5 worm cellular contexts compared by ENCODE assay signal in the genomic region with DNA sequence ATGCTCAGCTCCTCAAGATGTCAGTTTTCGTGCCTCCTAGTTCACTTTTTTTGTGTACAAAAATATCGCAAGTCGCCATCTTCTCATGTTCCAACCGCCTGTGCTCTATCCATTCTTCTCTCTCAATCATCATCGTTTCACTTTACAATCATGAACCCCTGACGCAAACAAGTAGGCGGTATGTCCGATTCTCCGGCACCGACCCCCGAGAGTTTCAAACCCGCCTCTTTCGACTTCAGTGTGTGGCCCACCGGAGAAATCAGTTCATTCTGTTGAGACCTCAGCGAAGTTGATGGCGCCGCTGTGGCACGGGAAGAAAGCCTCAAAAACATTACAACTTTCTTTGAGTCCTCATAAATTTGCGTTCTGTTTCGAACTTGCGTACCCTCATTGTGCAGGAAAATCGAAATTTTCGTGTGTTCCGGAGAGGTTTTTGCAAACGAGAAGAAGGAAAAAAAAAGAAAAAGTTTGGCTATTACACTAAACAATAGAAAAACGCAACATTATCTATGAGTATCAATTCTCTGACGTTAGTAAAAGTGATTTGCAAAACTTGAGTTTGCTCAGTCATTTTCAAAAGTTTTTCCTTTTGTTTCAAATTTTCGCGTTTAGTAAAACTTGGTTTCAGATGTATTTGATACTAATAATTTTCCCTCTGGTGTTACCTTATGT.
A peak's percentile ranks its signal among the peaks of the same experiment; 100 is the strongest.
TF ChIP-seq lines count a peak whose summit lies in the region.

A gene (plus strand): TSS at position 622 of the 672 bp plus-strand sequence.

TF ChIP-seq in whole organism, L1 larva, 84 proteins besides CTCF, POLR2A, EP300 and RAD21 (continues in another document):
- TF ChIP-seq efl-1 (optimal IDR thresholded peaks at IDR 0.05; lab: Kevin White, UChicago), result peak in 1 of 2 experiments; percentile 4
- TF ChIP-seq efl-1 (GFP tag; optimal IDR thresholded peaks at IDR 0.05 in 1 of 2; lab: Kevin White, UChicago), result no peak
- TF ChIP-seq lir-3 (tag; optimal IDR thresholded peaks at IDR 0.05; lab: Kevin White, UChicago; ENCODE audit: poor library complexity), result no peak
- peak; percentile 13 for TF ChIP-seq nhr-47 (tag; optimal IDR thresholded peaks at IDR 0.05; lab: Kevin White, UChicago)
- peak; percentile 59 for TF ChIP-seq nhr-71 (tag; optimal IDR thresholded peaks at IDR 0.05; lab: Kevin White, UChicago)
- peak in 1 of 2 experiments; percentile 35 for TF ChIP-seq lsy-2 (tag; optimal IDR thresholded peaks at IDR 0.05; lab: Kevin White, UChicago)
- TF ChIP-seq egl-13 (tag; optimal IDR thresholded peaks at IDR 0.05; lab: Kevin White, UChicago), result no peak
- peak; percentile 82 for TF ChIP-seq rnt-1 (tag; optimal IDR thresholded peaks at IDR 0.05; lab: Kevin White, UChicago)
- peak; percentile 19 for TF ChIP-seq mep-1 (tag; optimal IDR thresholded peaks at IDR 0.05; lab: Kevin White, UChicago)
- no peak for TF ChIP-seq sptf-1 (tag; optimal IDR thresholded peaks at IDR 0.05; lab: Kevin White, UChicago)
- 0 out of 2 replicates have a peak, but pooled peaks have one; percentile 35 for TF ChIP-seq unc-98 (GFP tag; IDR thresholded peaks at IDR 0.05; lab: Robert Waterston, UW)
- peak; percentile 57 for TF ChIP-seq nhr-19 (GFP tag; conservative IDR thresholded peaks at IDR 0.05; lab: Robert Waterston, UW)
- peak in 1 of 2 experiments; percentile 8 for TF ChIP-seq mdl-1 (tag; optimal IDR thresholded peaks at IDR 0.05; lab: Kevin White, UChicago)
- peak; percentile 26 for TF ChIP-seq C16A3.4 (tag; optimal IDR thresholded peaks at IDR 0.05; lab: Kevin White, UChicago)
- TF ChIP-seq lin-15B (tag; optimal IDR thresholded peaks at IDR 0.05; lab: Kevin White, UChicago), result no peak
- TF ChIP-seq pax-3 (tag; optimal IDR thresholded peaks at IDR 0.05; lab: Kevin White, UChicago), result no peak

TF ChIP-seq in whole organism, L2 larva, 48 proteins besides CTCF, POLR2A, EP300 and RAD21:
- TF ChIP-seq Y55F3AM.14 (GFP tag; optimal IDR thresholded peaks at IDR 0.05; lab: Kevin White, UChicago), result no peak
- no peak for TF ChIP-seq mbf-1 (tag; optimal IDR thresholded peaks at IDR 0.05; lab: Kevin White, UChicago)
- TF ChIP-seq nhr-129 (tag; optimal IDR thresholded peaks at IDR 0.05; lab: Kevin White, UChicago), result peak; percentile 59
- TF ChIP-seq gmeb-1 (tag; optimal IDR thresholded peaks at IDR 0.05; lab: Kevin White, UChicago), result no peak
- TF ChIP-seq F13H6.1 (tag; optimal IDR thresholded peaks at IDR 0.05; lab: Kevin White, UChicago), result peak; percentile 43
- TF ChIP-seq ceh-82 (tag; optimal IDR thresholded peaks at IDR 0.05; lab: Kevin White, UChicago), result no peak
- no peak for TF ChIP-seq ztf-11 (tag; optimal IDR thresholded peaks at IDR 0.05; lab: Kevin White, UChicago)
- TF ChIP-seq ZK546.5 (tag; optimal IDR thresholded peaks at IDR 0.05; lab: Kevin White, UChicago), result no peak
- TF ChIP-seq sma-9 (GFP tag; optimal IDR thresholded peaks at IDR 0.05; lab: Kevin White, UChicago), result no peak
- TF ChIP-seq sma-9 (tag; optimal IDR thresholded peaks at IDR 0.05; lab: Kevin White, UChicago), result no peak
- TF ChIP-seq nhr-10 (tag; optimal IDR thresholded peaks at IDR 0.05; lab: Kevin White, UChicago), result no peak
- TF ChIP-seq fos-1 (tag; optimal IDR thresholded peaks at IDR 0.05; lab: Kevin White, UChicago), result no peak
- TF ChIP-seq nhr-12 (tag; optimal IDR thresholded peaks at IDR 0.05; lab: Kevin White, UChicago), result no peak

TF ChIP-seq in whole organism, L4 larva, 104 proteins besides CTCF, POLR2A, EP300 and RAD21:
- TF ChIP-seq aha-1 (tag; lab: Kevin White, UChicago) (peak; percentile 41), gei-8 (GFP tag; optimal IDR thresholded peaks at IDR 0.05; lab: Kevin White, UChicago) (no peak), nhr-11 (tag; optimal IDR thresholded peaks at IDR 0.05; lab: Kevin White, UChicago) (peak; percentile 56), pqm-1 (tag; optimal IDR thresholded peaks at IDR 0.05; lab: Kevin White, UChicago) (no peak), daf-8 (GFP tag; IDR thresholded peaks at IDR 0.05; lab: Robert Waterston, UW) (no peak), T20F7.1 (GFP tag; optimal IDR thresholded peaks at IDR 0.05; lab: Kevin White, UChicago) (no peak), T26A8.4 (GFP tag; IDR thresholded peaks at IDR 0.05; lab: Robert Waterston, UW) (no peak), nhr-76 (tag; optimal IDR thresholded peaks at IDR 0.05; lab: Kevin White, UChicago) (no peak), daf-19 (GFP tag; conservative IDR thresholded peaks at IDR 0.05; lab: Robert Waterston, UW) (no peak), daf-16 (GFP tag; optimal IDR thresholded peaks at IDR 0.05; lab: Kevin White, UChicago) (peak in 1 of 2 experiments; percentile 28), daf-16 (tag; optimal IDR thresholded peaks at IDR 0.05; lab: Kevin White, UChicago) (no peak), set-16 (GFP tag; IDR thresholded peaks at IDR 0.05; lab: Robert Waterston, UW) (peak; percentile 13; the same call in 1 of the 2 replicates)
TF ChIP-seq in whole organism, L4 larva: peak in this region for 4.

TF ChIP-seq in whole organism, late embryonic, 69 proteins besides CTCF, POLR2A, EP300 and RAD21:
- TF ChIP-seq sox-2 (GFP tag; IDR thresholded peaks at IDR 0.05; lab: Robert Waterston, UW) (no peak), elt-2 (tag; optimal IDR thresholded peaks at IDR 0.05; lab: Kevin White, UChicago) (no peak), odd-2 (tag; optimal IDR thresholded peaks at IDR 0.05; lab: Kevin White, UChicago) (no peak), npax-4 (tag; optimal IDR thresholded peaks at IDR 0.05; lab: Kevin White, UChicago) (no peak), rnt-1 (tag; optimal IDR thresholded peaks at IDR 0.05; lab: Kevin White, UChicago) (no peak), ceh-18 (tag; optimal IDR thresholded peaks at IDR 0.05; lab: Kevin White, UChicago) (peak; percentile 40), fkh-10 (GFP tag; optimal IDR thresholded peaks at IDR 0.05; lab: Kevin White, UChicago) (no peak), sdc-2 (tag; optimal IDR thresholded peaks at IDR 0.05; lab: Kevin White, UChicago) (peak; percentile 96)

TF ChIP-seq in whole organism, mixed stage, embryonic, 35 proteins besides CTCF, POLR2A, EP300 and RAD21:
- TF ChIP-seq hlh-1 (tag; optimal IDR thresholded peaks at IDR 0.05; lab: Kevin White, UChicago) (peak; percentile 27), cnd-1 (tag; optimal IDR thresholded peaks at IDR 0.05; lab: Kevin White, UChicago) (no peak), nhr-2 (tag; optimal IDR thresholded peaks at IDR 0.05; lab: Kevin White, UChicago) (no peak)
